Worm (Caenorhabditis elegans) whole organism, L3 larva: ENCODE results near the gene ttr-11.

Experiments used
- R02D3.7 ChIP-seq: fragments of 150-350 bp; optimal IDR thresholded peaks from 2 replicates; lab custom pipeline; 2014; ENCODE audit warnings: missing biosample characterization, missing genetic modification characterization
- ZK546.5 ChIP-seq: sonication (generic microtip); optimal IDR thresholded peaks from 2 replicates; lab custom pipeline; 2017; ENCODE audit warnings: missing biosample characterization, missing genetic modification characterization
- aly-2 ChIP-seq: fragments of 150-350 bp; optimal IDR thresholded peaks from 2 replicates; lab custom pipeline; 2014; ENCODE audit warnings: missing biosample characterization, missing genetic modification characterization
- ama-1 ChIP-seq: fragments of 150-350 bp; optimal IDR thresholded peaks from 2 replicates; lab custom pipeline; 2018
- ceh-28 ChIP-seq: fragments of 150-350 bp; optimal IDR thresholded peaks from 2 replicates; lab custom pipeline; 2014; ENCODE audit warnings: missing biosample characterization, missing genetic modification reagents, missing genetic modification characterization
- ceh-82 ChIP-seq: fragments of 150-350 bp; optimal IDR thresholded peaks from 2 replicates; lab custom pipeline; 2014; ENCODE audit warnings: missing biosample characterization, missing genetic modification characterization
- egl-27 ChIP-seq: sonication (generic microtip); optimal IDR thresholded peaks from 4 replicates; lab custom pipeline; 2017; ENCODE audit warnings: missing biosample characterization, missing genetic modification reagents, missing genetic modification characterization
- egl-5 ChIP-seq: fragments of 150-350 bp; optimal IDR thresholded peaks from 2 replicates; lab custom pipeline; 2017; ENCODE audit warnings: missing biosample characterization, missing genetic modification reagents, missing genetic modification characterization, inconsistent platforms
- elt-1 ChIP-seq: fragments of 150-350 bp; optimal IDR thresholded peaks from 2 replicates; lab custom pipeline; 2014; ENCODE audit warnings: missing biosample characterization, missing genetic modification characterization
- elt-2 ChIP-seq: sonication (generic microtip); optimal IDR thresholded peaks from 2 replicates; lab custom pipeline; 2016; ENCODE audit warnings: missing genetic modification reagents, mild to moderate bottlenecking, missing genetic modification characterization, missing compliant biosample characterization
- elt-3 ChIP-seq, 3 experiments: fragments of 150-350 bp in 1 of 3; sonication (generic microtip) in 2 of 3; optimal IDR thresholded peaks; 2 replicates in 2 of 3; 4 replicates in 1 of 3; lab custom pipeline; 2014 to 2017; ENCODE audit warnings: missing biosample characterization in 3 of 3, missing genetic modification characterization in 3 of 3
- fkh-10 ChIP-seq: sonication (generic microtip); optimal IDR thresholded peaks from 2 replicates; lab custom pipeline; 2017; ENCODE audit warnings: missing biosample characterization, missing genetic modification reagents, missing genetic modification characterization
- fkh-2 ChIP-seq: fragments of 150-350 bp; optimal IDR thresholded peaks from 2 replicates; lab custom pipeline; 2014; ENCODE audit warnings: missing biosample characterization, missing genetic modification reagents, missing genetic modification characterization
- hmg-11 ChIP-seq: sonication (generic microtip); optimal IDR thresholded peaks from 2 replicates; lab custom pipeline; 2016; ENCODE audit warnings: missing genetic modification characterization, missing compliant biosample characterization
- jun-1 ChIP-seq: fragments of 150-350 bp; optimal IDR thresholded peaks from 2 replicates; lab custom pipeline; 2014; ENCODE audit warnings: missing biosample characterization, missing genetic modification reagents, missing genetic modification characterization
- lin-15B ChIP-seq: fragments of 150-350 bp; optimal IDR thresholded peaks from 2 replicates; lab custom pipeline; 2014; ENCODE audit warnings: missing biosample characterization, missing genetic modification characterization
- lin-39 ChIP-seq: fragments of 150-350 bp; optimal IDR thresholded peaks from 2 replicates; lab custom pipeline; 2018; ENCODE audit warnings: missing biosample characterization, missing genetic modification reagents, missing genetic modification characterization
- nfya-1 ChIP-seq: sonication (generic microtip); optimal IDR thresholded peaks from 2 replicates; lab custom pipeline; 2017; ENCODE audit warnings: missing genetic modification characterization, mild to moderate bottlenecking, missing compliant biosample characterization, antibody characterized with exemption, moderate library complexity; ENCODE audit not compliant: insufficient read depth
- nhr-11 ChIP-seq: fragments of 150-350 bp; optimal IDR thresholded peaks from 2 replicates; lab custom pipeline; 2014; ENCODE audit warnings: missing biosample characterization, missing genetic modification characterization
- nhr-12 ChIP-seq: fragments of 150-350 bp; optimal IDR thresholded peaks from 2 replicates; lab custom pipeline; 2014; ENCODE audit warnings: missing biosample characterization, missing genetic modification characterization
- nhr-23 ChIP-seq: fragments of 150-350 bp; optimal IDR thresholded peaks from 2 replicates; lab custom pipeline; 2014; ENCODE audit warnings: missing biosample characterization, missing genetic modification reagents, missing genetic modification characterization
- nhr-25 ChIP-seq: sonication (generic microtip); optimal IDR thresholded peaks from 2 replicates; lab custom pipeline; 2017; ENCODE audit warnings: missing biosample characterization, missing genetic modification characterization
- nhr-28 ChIP-seq: fragments of 150-350 bp; optimal IDR thresholded peaks from 2 replicates; lab custom pipeline; 2014; ENCODE audit warnings: missing biosample characterization, missing genetic modification characterization
- nhr-76 ChIP-seq: fragments of 150-350 bp; sonication (generic microtip); optimal IDR thresholded peaks from 5 replicates; lab custom pipeline; 2014; ENCODE audit warnings: missing biosample characterization, missing genetic modification characterization
- nhr-77 ChIP-seq: fragments of 150-350 bp; optimal IDR thresholded peaks from 2 replicates; lab custom pipeline; 2014; ENCODE audit warnings: missing biosample characterization, missing genetic modification characterization
- pha-4 ChIP-seq: fragments of 150-350 bp; optimal IDR thresholded peaks from 2 replicates; lab custom pipeline; 2014; ENCODE audit warnings: missing biosample characterization, missing genetic modification reagents, missing genetic modification characterization
- pqm-1 ChIP-seq: fragments of 150-350 bp; optimal IDR thresholded peaks from 2 replicates; lab custom pipeline; 2017; ENCODE audit warnings: missing biosample characterization, missing genetic modification characterization, inconsistent platforms
- sea-2 ChIP-seq: fragments of 150-350 bp; sonication (generic microtip); optimal IDR thresholded peaks from 4 replicates; lab custom pipeline; 2014; ENCODE audit warnings: missing biosample characterization, missing genetic modification reagents, missing genetic modification characterization
- skn-1 ChIP-seq: fragments of 150-350 bp; optimal IDR thresholded peaks from 2 replicates; lab custom pipeline; 2014; ENCODE audit warnings: missing biosample characterization, missing genetic modification characterization
- snpc-4 ChIP-seq: fragments of 150-350 bp; optimal IDR thresholded peaks from 2 replicates; lab custom pipeline; 2014; ENCODE audit warnings: missing biosample characterization, missing genetic modification characterization
- unc-39 ChIP-seq: sonication (generic microtip); optimal IDR thresholded peaks from 4 replicates; lab custom pipeline; 2017; ENCODE audit warnings: missing biosample characterization, missing genetic modification characterization
- unc-62 ChIP-seq: fragments of 150-350 bp; sonication (generic microtip); optimal IDR thresholded peaks from 4 replicates; lab custom pipeline; 2014; ENCODE audit warnings: missing biosample characterization, missing genetic modification reagents, missing genetic modification characterization
- zag-1 ChIP-seq: fragments of 150-350 bp; optimal IDR thresholded peaks from 2 replicates; lab custom pipeline; 2014; ENCODE audit warnings: missing biosample characterization, missing genetic modification characterization
- ztf-11 ChIP-seq: fragments of 150-350 bp; optimal IDR thresholded peaks from 2 replicates; lab custom pipeline; 2014; ENCODE audit warnings: missing biosample characterization, missing genetic modification characterization
- ztf-4 ChIP-seq: fragments of 150-350 bp; optimal IDR thresholded peaks from 2 replicates; lab custom pipeline; 2014; ENCODE audit warnings: missing biosample characterization, missing genetic modification characterization

ttr-11 gene

DNA sequence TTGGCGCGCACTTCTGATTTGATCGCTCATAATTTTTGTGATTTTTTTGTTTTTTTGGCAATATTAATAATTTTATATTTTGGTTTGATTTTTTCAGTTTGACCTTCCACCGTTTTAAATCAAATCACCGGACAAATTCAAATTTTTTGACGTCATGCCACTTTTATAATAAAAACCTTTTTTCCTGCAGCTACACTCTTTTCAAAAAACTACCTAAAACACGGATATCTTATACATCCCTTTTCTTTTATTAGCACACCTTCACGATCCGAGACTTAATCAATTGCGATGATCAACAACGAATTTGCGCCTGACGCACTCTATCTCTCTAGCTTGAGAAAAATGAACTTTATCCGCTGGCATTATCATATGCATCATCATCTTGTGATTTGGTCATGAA, 6.4 kb downstream of the ttr-11 start, which contains the start of gene grd-2:
grd-2 (plus strand) TSS at position 301 of the 400 bp plus-strand sequence.
- TF ChIP-seq nhr-77 (no peak), elt-3 (tag; optimal IDR thresholded peaks at IDR 0.05; lab: Kevin White, UChicago) (no peak), nhr-76 (tag; lab: Kevin White, UChicago) (no peak), ceh-82 (tag; lab: Kevin White, UChicago) (no peak), ceh-28 (tag; lab: Kevin White, UChicago) (no peak), unc-62 (GFP tag; lab: Kevin White, UChicago) (no peak), nhr-25 (tag; lab: Kevin White, UChicago) (no peak), unc-39 (tag; lab: Kevin White, UChicago) (no peak), pha-4 (no peak), elt-1 (tag; lab: Kevin White, UChicago) (no peak), pqm-1 (tag; lab: Kevin White, UChicago) (no peak), lin-39 (tag; lab: Kevin White, UChicago) (no peak), fkh-2 (no peak), sea-2 (GFP tag; lab: Kevin White, UChicago) (no peak), nfya-1 (tag; lab: Kevin White, UChicago) (no peak), egl-27 (tag; lab: Kevin White, UChicago) (no peak)

DNA sequence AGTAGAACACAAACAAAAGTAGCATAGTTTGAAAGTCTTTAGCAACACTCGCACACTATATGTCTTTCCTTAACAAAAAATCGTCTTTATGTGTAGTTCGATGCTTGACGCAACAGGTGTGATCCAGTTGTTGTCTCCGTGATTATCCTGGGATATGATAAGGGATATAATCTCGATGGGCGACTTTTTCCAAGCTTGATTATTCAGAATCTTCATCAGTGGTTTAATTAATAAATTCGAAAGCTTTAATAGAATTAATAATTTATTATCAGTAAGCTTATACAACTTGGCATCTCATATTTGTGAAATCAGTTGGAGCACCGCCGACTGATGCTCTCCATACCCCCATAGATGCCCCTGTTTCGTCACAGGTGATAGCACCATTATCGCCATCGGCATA, 15.5 kb downstream of the ttr-11 start, which contains the start of gene F46B3.7:
F46B3.7 (minus strand) TSS at position 101 of the 400 bp plus-strand sequence.
- TF ChIP-seq aly-2 (tag; lab: Kevin White, UChicago) (no peak), pqm-1 (tag; lab: Kevin White, UChicago) (no peak), lin-15B (tag; lab: Kevin White, UChicago) (no peak), unc-62 (GFP tag; lab: Kevin White, UChicago) (no peak), jun-1 (tag; lab: Kevin White, UChicago) (no peak), egl-5 (no peak), nhr-11 (no peak), nhr-28 (no peak), fkh-2 (no peak), pha-4 (no peak)

DNA sequence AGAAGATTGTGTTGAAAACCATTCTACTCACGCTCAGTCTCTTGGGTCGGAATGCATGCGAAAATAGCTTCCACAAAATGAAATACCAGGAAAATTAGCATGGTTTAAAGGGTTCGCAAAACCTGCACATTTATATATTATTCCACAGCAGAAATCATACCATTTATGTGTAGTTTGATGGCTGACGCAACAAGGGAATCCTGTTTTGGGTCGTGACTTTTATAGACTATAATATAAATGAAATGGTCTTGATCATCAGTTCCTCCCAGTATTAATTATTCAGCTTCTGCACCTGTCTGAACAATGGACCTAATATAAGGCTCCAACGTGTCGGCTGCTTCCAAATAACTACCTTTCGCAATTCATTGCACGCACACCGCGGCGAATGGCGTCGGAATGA, 19.9 kb downstream of the ttr-11 start, which contains the start of gene F46B3.8:
F46B3.8 (minus strand) TSS at position 101 of the 400 bp plus-strand sequence.
- TF ChIP-seq nhr-76 (tag; lab: Kevin White, UChicago) (no peak), fkh-10 (GFP tag; lab: Kevin White, UChicago) (no peak), fkh-2 (no peak), ztf-11 (tag; lab: Kevin White, UChicago) (no peak), skn-1 (no peak), zag-1 (tag; lab: Kevin White, UChicago) (no peak), ama-1 (no peak), elt-1 (tag; lab: Kevin White, UChicago) (no peak), jun-1 (tag; lab: Kevin White, UChicago) (no peak)

DNA sequence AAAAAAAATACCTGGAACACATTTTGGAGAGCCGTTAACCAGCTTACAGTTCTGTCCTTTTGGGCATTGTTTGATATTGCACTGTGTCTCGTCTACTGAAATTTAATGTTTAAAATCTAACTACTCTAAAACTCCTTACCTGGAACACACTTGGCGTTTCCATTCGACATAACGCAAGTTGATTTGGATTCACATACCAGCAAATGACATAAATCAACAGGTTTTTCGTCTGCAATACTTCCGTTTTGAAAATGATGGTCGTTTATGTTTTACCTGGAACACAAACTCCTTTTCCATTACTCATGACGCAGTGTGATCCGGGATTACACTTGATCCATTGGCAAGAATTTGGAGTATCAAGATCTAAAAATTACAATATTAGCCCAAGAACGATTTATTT, 22.1 kb downstream of the ttr-11 start:
- no peak for TF ChIP-seq R02D3.7 (tag; lab: Kevin White, UChicago)
- no peak for TF ChIP-seq nhr-12 (tag; lab: Kevin White, UChicago)
- no peak for TF ChIP-seq pqm-1 (tag; lab: Kevin White, UChicago)
- no peak for TF ChIP-seq ztf-4 (tag; lab: Kevin White, UChicago)
- no peak for TF ChIP-seq snpc-4 (tag; lab: Kevin White, UChicago)
- no peak for TF ChIP-seq elt-3 (tag; optimal IDR thresholded peaks at IDR 0.05; lab: Kevin White, UChicago)
- TF ChIP-seq ceh-28 (tag; lab: Kevin White, UChicago) = no peak
- TF ChIP-seq ceh-82 (tag; lab: Kevin White, UChicago) = no peak
- no peak for TF ChIP-seq nhr-25 (tag; lab: Kevin White, UChicago)
- TF ChIP-seq elt-2 (tag; lab: Kevin White, UChicago) = no peak
- no peak for TF ChIP-seq hmg-11 (tag; lab: Kevin White, UChicago)
- TF ChIP-seq nhr-23 = no peak
- no peak for TF ChIP-seq ZK546.5 (tag; lab: Kevin White, UChicago)
- TF ChIP-seq nhr-28 = no peak
